Worm (Caenorhabditis elegans) whole organism, young adult: Measurements from ENCODE around the gene ZK354.3.
A peak's percentile ranks its signal among the peaks of the same experiment; 100 is the strongest.
"Not testable (repeated sequence)": the region's sequence is repeated elsewhere in the genome, so short reads cannot be mapped to it uniquely, and the experiment has no call there.

ENCODE experiments used
- B0035.1 ChIP-seq: sonication (generic microtip); optimal IDR thresholded peaks from 2 replicates; lab custom pipeline; 2016; ENCODE audit warnings: missing genetic modification characterization, mild to moderate bottlenecking, missing compliant biosample characterization, missing genotype, missing genetic modification reagents
- C17E4.6 ChIP-seq: fragments of 200-800 bp; sonication (Bioruptor generic); IDR thresholded peaks from 2 replicates; pipeline ENCODE4 v1.3.6; 2022; ENCODE audit warnings: missing genetic modification reagents, missing genetic modification characterization, missing compliant biosample characterization
- D2030.7 ChIP-seq: fragments of 200-800 bp; sonication (Bioruptor generic); IDR thresholded peaks from 2 replicates; pipeline ENCODE4 v1.3.6; 2022; ENCODE audit warnings: missing genetic modification reagents, missing genetic modification characterization, missing compliant biosample characterization
- F23B12.7 ChIP-seq: sonication (generic microtip); optimal IDR thresholded peaks from 2 replicates; lab custom pipeline; 2017; ENCODE audit warnings: missing genetic modification characterization, mild to moderate bottlenecking, missing compliant biosample characterization, antibody characterized with exemption, moderate library complexity; ENCODE audit not compliant: insufficient read depth
- F33H1.4 ChIP-seq: fragments of 200-800 bp; sonication (Bioruptor generic); IDR thresholded peaks from 2 replicates; pipeline ENCODE4 v1.3.6; 2022; ENCODE audit warnings: missing genetic modification reagents, missing genetic modification characterization, missing compliant biosample characterization
- F57C9.4 ChIP-seq: sonication (generic microtip); optimal IDR thresholded peaks from 2 replicates; lab custom pipeline; 2017; ENCODE audit warnings: mild to moderate bottlenecking, missing genetic modification characterization, missing compliant biosample characterization
- Y53G8AR.9 ChIP-seq: fragments of 200-800 bp; sonication (Bioruptor generic); conservative IDR thresholded peaks from 2 replicates; pipeline ENCODE4 v1.3.6; 2022; ENCODE audit warnings: missing genetic modification reagents, missing genetic modification characterization, missing compliant biosample characterization
- Y56A3A.18 ChIP-seq: fragments of 200-800 bp; sonication (Bioruptor generic); IDR thresholded peaks from 2 replicates; pipeline ENCODE4 v1.3.6; 2022; ENCODE audit warnings: missing genetic modification reagents, missing genetic modification characterization, missing compliant biosample characterization
- ZK185.1 ChIP-seq: sonication (generic microtip); optimal IDR thresholded peaks from 2 replicates; lab custom pipeline; 2016; ENCODE audit warnings: mild to moderate bottlenecking, missing genetic modification characterization, missing compliant biosample characterization; ENCODE audit not compliant: poor library complexity, severe bottlenecking
- aptf-3 ChIP-seq: fragments of 200-800 bp; sonication (Bioruptor generic); IDR thresholded peaks from 2 replicates; pipeline ENCODE4 v1.3.6; 2022; ENCODE audit warnings: missing genetic modification characterization, missing compliant biosample characterization
- attf-6 ChIP-seq: fragments of 200-800 bp; sonication (Bioruptor generic); IDR thresholded peaks from 2 replicates; pipeline ENCODE4 v1.3.6; 2022; ENCODE audit warnings: missing genetic modification reagents, missing genetic modification characterization, missing compliant biosample characterization
- bed-1 ChIP-seq: fragments of 200-800 bp; sonication (Bioruptor generic); IDR thresholded peaks from 2 replicates; pipeline ENCODE4 v1.3.6; 2022; ENCODE audit warnings: missing genetic modification reagents, missing genetic modification characterization, missing compliant biosample characterization
- ceh-100 ChIP-seq: fragments of 200-800 bp; sonication (Bioruptor generic); IDR thresholded peaks from 2 replicates; pipeline ENCODE4 v1.3.6; 2022; ENCODE audit warnings: missing genetic modification reagents, missing genetic modification characterization, missing compliant biosample characterization
- ceh-27 ChIP-seq: fragments of 200-800 bp; sonication (Bioruptor generic); optimal IDR thresholded peaks from 2 replicates; lab custom pipeline; 2018; ENCODE audit warnings: mild to moderate bottlenecking, missing genetic modification characterization, moderate library complexity, missing compliant biosample characterization
- chd-7 ChIP-seq: sonication (generic microtip); optimal IDR thresholded peaks from 2 replicates; lab custom pipeline; 2016; ENCODE audit warnings: mild to moderate bottlenecking, missing genetic modification characterization, moderate library complexity, missing compliant biosample characterization
- dox-1 ChIP-seq: fragments of 200-800 bp; sonication (Bioruptor generic); IDR thresholded peaks from 2 replicates; pipeline ENCODE4 v1.3.6; 2022; ENCODE audit warnings: missing genetic modification reagents, missing genetic modification characterization, missing compliant biosample characterization
- dpl-1 ChIP-seq: fragments of 150-350 bp; optimal IDR thresholded peaks from 2 replicates; lab custom pipeline; 2014; ENCODE audit warnings: missing biosample characterization, missing genetic modification reagents, missing genetic modification characterization
- ekl-4 ChIP-seq: fragments of 200-800 bp; sonication (Bioruptor generic); IDR thresholded peaks from 2 replicates; pipeline ENCODE4 v1.3.6; 2022; ENCODE audit warnings: missing genetic modification reagents, missing genetic modification characterization, missing compliant biosample characterization
- hmg-1.2 ChIP-seq: fragments of 200-800 bp; sonication (Bioruptor generic); IDR thresholded peaks from 2 replicates; pipeline ENCODE4 v1.3.6; 2022; ENCODE audit warnings: missing genetic modification reagents, missing genetic modification characterization, missing compliant biosample characterization
- hmg-20 ChIP-seq: fragments of 200-800 bp; sonication (Bioruptor generic); IDR thresholded peaks from 2 replicates; pipeline ENCODE4 v1.3.6; 2022; ENCODE audit warnings: missing genetic modification reagents, missing genetic modification characterization, missing compliant biosample characterization
- hsf-1 ChIP-seq: fragments of 200-800 bp; sonication (Bioruptor generic); IDR thresholded peaks from 2 replicates; pipeline ENCODE4 v1.3.6; 2022; ENCODE audit warnings: missing genetic modification reagents, missing genetic modification characterization, missing compliant biosample characterization
- madf-3 ChIP-seq: fragments of 200-800 bp; sonication (Bioruptor generic); IDR thresholded peaks from 2 replicates; pipeline ENCODE4 v1.3.6; 2022; ENCODE audit warnings: missing genetic modification reagents, missing genetic modification characterization, missing compliant biosample characterization
- madf-6 ChIP-seq: fragments of 200-800 bp; sonication (Bioruptor generic); IDR thresholded peaks from 2 replicates; pipeline ENCODE4 v1.3.6; 2022; ENCODE audit warnings: missing genetic modification reagents, missing genetic modification characterization, missing compliant biosample characterization
- mel-28 ChIP-seq: sonication (generic microtip); optimal IDR thresholded peaks from 2 replicates; lab custom pipeline; 2016; ENCODE audit warnings: borderline replicate concordance, mild to moderate bottlenecking, missing genetic modification characterization, missing compliant biosample characterization
- nfyb-1 ChIP-seq: fragments of 200-800 bp; sonication (Bioruptor generic); IDR thresholded peaks from 2 replicates; pipeline ENCODE4 v1.3.6; 2022; ENCODE audit warnings: missing genetic modification reagents, missing genetic modification characterization, missing compliant biosample characterization
- nhr-120 ChIP-seq: fragments of 200-800 bp; sonication (Bioruptor generic); IDR thresholded peaks from 2 replicates; pipeline ENCODE4 v1.3.6; 2022; ENCODE audit warnings: missing genetic modification characterization, missing compliant biosample characterization
- nhr-80 ChIP-seq: sonication (generic microtip); optimal IDR thresholded peaks from 2 replicates; lab custom pipeline; 2016; ENCODE audit warnings: missing genetic modification characterization, missing compliant biosample characterization
- nhr-90 ChIP-seq: sonication (generic microtip); optimal IDR thresholded peaks from 2 replicates; lab custom pipeline; 2016; ENCODE audit warnings: missing genotype, mild to moderate bottlenecking, missing genetic modification characterization, missing compliant biosample characterization
- pbrm-1 ChIP-seq: fragments of 200-800 bp; sonication (Bioruptor generic); IDR thresholded peaks from 2 replicates; pipeline ENCODE4 v1.3.6; 2022; ENCODE audit warnings: missing genetic modification reagents, missing genetic modification characterization, missing compliant biosample characterization
- rcor-1 ChIP-seq: fragments of 200-800 bp; sonication (Bioruptor generic); IDR thresholded peaks from 2 replicates; pipeline ENCODE4 v1.3.6; 2022; ENCODE audit warnings: missing genetic modification reagents, missing genetic modification characterization, missing compliant biosample characterization
- sdz-38 ChIP-seq: sonication (generic microtip); optimal IDR thresholded peaks from 2 replicates; lab custom pipeline; 2016; ENCODE audit warnings: missing genotype, missing genetic modification characterization, missing compliant biosample characterization
- snpc-1.1 ChIP-seq: sonication (generic microtip); optimal IDR thresholded peaks from 2 replicates; lab custom pipeline; 2017; ENCODE audit warnings: missing genetic modification characterization, mild to moderate bottlenecking, missing compliant biosample characterization, antibody characterized with exemption, moderate library complexity, missing genotype, missing genetic modification reagents; ENCODE audit not compliant: insufficient read depth
- snpc-3.4 ChIP-seq: sonication (generic microtip); optimal IDR thresholded peaks from 2 replicates; lab custom pipeline; 2017; ENCODE audit warnings: missing genetic modification characterization, mild to moderate bottlenecking, missing compliant biosample characterization, antibody characterized with exemption, moderate library complexity, missing genotype, missing genetic modification reagents
- snpc-4 ChIP-seq, 5 experiments: fragments of 150-350 bp in 1 of 5; sonication (generic microtip) in 4 of 5; optimal IDR thresholded peaks; 2 replicates each; lab custom pipeline; 2014 to 2018; ENCODE audit warnings: missing genetic modification characterization in 5 of 5, missing biosample characterization in 3 of 5, antibody characterized with exemption in 2 of 5, mild to moderate bottlenecking in 2 of 5, missing compliant biosample characterization in 2 of 5, missing genotype in 2 of 5, moderate library complexity in 2 of 5, missing genetic modification reagents in 1 of 5
- sptf-2 ChIP-seq: fragments of 200-800 bp; sonication (Bioruptor generic); optimal IDR thresholded peaks from 2 replicates; lab custom pipeline; 2018; ENCODE audit warnings: mild to moderate bottlenecking, missing genetic modification characterization, missing compliant biosample characterization
- tbp1 ChIP-seq: fragments of 200-800 bp; sonication (Bioruptor generic); optimal IDR thresholded peaks from 2 replicates; lab custom pipeline; 2018; ENCODE audit warnings: mild to moderate bottlenecking, missing genetic modification characterization, missing compliant biosample characterization

ZK354.3 gene

ce11 chrIV:5309742-5310141 lies at the start of gene ZK354.3:
TSS of gene ZK354.3 (plus strand) at chrIV:5310042.
- TF ChIP-seq snpc-3.4 (tag; lab: Kevin White, UChicago): no peak
- no peak for TF ChIP-seq nhr-120
- no peak for TF ChIP-seq chd-7
- no peak for TF ChIP-seq B0035.1
- TF ChIP-seq nhr-80: no peak
- no peak for TF ChIP-seq dox-1 (GFP tag; lab: Robert Waterston, UW)
- TF ChIP-seq hmg-20 (GFP tag; lab: Robert Waterston, UW): no peak
- no peak for TF ChIP-seq ceh-27
- no peak for TF ChIP-seq F57C9.4 (tag; lab: Kevin White, UChicago)
- no peak for TF ChIP-seq nhr-90 (tag; lab: Kevin White, UChicago)
- TF ChIP-seq attf-6 (GFP tag; lab: Robert Waterston, UW): no peak
- TF ChIP-seq nfyb-1 (GFP tag; lab: Robert Waterston, UW): no peak
- TF ChIP-seq sptf-2 (GFP tag; lab: Kevin White, UChicago): no peak
- no peak for TF ChIP-seq F23B12.7
- TF ChIP-seq aptf-3 (GFP tag; lab: Robert Waterston, UW): no peak
- TF ChIP-seq mel-28 (tag; lab: Kevin White, UChicago): no peak
- no peak for TF ChIP-seq bed-1 (GFP tag; lab: Robert Waterston, UW)

- TF ChIP-seq ZK185.1; dpl-1 (GFP tag; lab: Kevin White, UChicago); sdz-38 (tag; lab: Kevin White, UChicago): not testable (repeated sequence)
Measured at ce11 chrIV:5260289-5260688, 49.6 kb upstream of the ZK354.3 start, which contains the start of gene msp-19. TSS of gene msp-19 (plus strand) at chrIV:5260589.

DNA sequence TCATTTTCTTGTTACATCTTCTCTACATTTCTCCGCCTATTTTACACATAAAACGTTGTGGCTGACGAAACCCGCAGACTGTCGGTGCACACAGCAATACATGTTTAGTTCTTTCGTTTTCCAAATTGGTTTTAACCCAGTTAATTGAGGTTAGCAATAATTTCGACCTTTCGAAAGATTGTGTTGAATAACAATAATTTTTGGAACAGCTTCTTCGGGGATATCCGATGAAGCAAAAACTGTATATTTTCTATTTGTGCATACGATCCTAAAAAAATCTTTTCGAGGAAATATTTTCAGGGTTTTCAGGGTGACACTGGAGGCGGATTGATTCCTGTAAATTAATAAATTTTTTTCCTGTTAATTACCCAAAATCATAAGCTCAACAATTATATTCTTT lies 48.1 kb upstream of the ZK354.3 start:
- TF ChIP-seq C17E4.6 (GFP tag; lab: Robert Waterston, UW) (peak; percentile 58; the same call in 1 of the 2 replicates), Y53G8AR.9 (GFP tag; lab: Robert Waterston, UW) (0 out of 2 replicates have a peak, but pooled peaks have one; percentile 57), hmg-20 (GFP tag; lab: Robert Waterston, UW) (0 out of 2 replicates have a peak, but pooled peaks have one; percentile 42), ceh-100 (GFP tag; lab: Robert Waterston, UW) (peak; percentile 39), hsf-1 (peak; percentile 68; the same call in 1 of the 2 replicates), D2030.7 (GFP tag; lab: Robert Waterston, UW) (peak; percentile 92), tbp1 (GFP tag; lab: Kevin White, UChicago) (peak; percentile 45), pbrm-1 (GFP tag; lab: Robert Waterston, UW) (peak; percentile 78), attf-6 (GFP tag; lab: Robert Waterston, UW) (peak; percentile 97), madf-6 (GFP tag; lab: Robert Waterston, UW) (peak; percentile 81), snpc-4 (GFP tag; optimal IDR thresholded peaks at IDR 0.05; lab: Kevin White, UChicago) (peak; percentile 60), snpc-4 (tag; optimal IDR thresholded peaks at IDR 0.05; lab: Kevin White, UChicago) (peak; percentile 48 to 95 (median 90)), rcor-1 (GFP tag; lab: Robert Waterston, UW) (peak; percentile 49; the same call in 1 of the 2 replicates), nfyb-1 (GFP tag; lab: Robert Waterston, UW) (peak; percentile 74), Y56A3A.18 (GFP tag; lab: Robert Waterston, UW) (peak; percentile 82), madf-3 (0 out of 2 replicates have a peak, but pooled peaks have one; percentile 55), ekl-4 (peak; percentile 75; the same call in 1 of the 2 replicates), hmg-1.2 (GFP tag; lab: Robert Waterston, UW) (peak; percentile 80), snpc-1.1 (tag; lab: Kevin White, UChicago) (peak; percentile 46), dox-1 (GFP tag; lab: Robert Waterston, UW) (0 out of 2 replicates have a peak, but pooled peaks have one; percentile 43), F33H1.4 (GFP tag; lab: Robert Waterston, UW) (peak; percentile 58)
- TF ChIP-seq, all 124 proteins: peak for 20; not testable (repeated sequence) for 104
